Worm (Caenorhabditis elegans): ENCODE data around the gene Y54F10AL.1.

Y54F10AL.1 gene

DNA sequence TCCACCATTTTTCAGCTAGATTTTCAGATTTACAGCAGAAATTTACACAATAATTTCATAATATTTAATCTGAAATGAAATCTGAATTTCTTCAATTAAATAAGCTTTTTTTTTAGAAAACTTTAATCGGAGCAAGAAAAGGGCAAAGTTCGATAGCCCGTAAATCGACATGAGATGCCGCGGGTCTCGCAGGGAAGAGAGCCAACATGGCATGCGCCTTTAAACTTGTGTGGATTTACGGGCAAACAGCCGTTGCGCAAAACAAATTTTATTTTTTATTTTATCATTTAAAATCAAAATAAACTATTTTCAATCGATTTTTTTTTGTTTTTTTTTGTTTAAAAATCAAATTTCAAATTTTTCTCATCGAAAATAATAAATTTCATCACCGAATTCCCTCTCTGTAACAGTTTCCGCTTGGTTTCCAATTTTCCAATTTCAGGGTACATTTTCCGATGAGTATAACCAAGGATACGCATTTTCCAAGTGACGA, 41.2 kb downstream of the Y54F10AL.1 start, which contains the start of the genes Y54F10AM.15, rbc-2 and ndua-8 (continued):
- TF ChIP-seq nhr-23 (tag; optimal IDR thresholded peaks at IDR 0.05) (no peak), F13H6.1 (tag; optimal IDR thresholded peaks at IDR 0.05) (peak; percentile 87), nhr-12 (tag; optimal IDR thresholded peaks at IDR 0.05) (no peak), C34F6.9 (tag; optimal IDR thresholded peaks at IDR 0.05) (peak; percentile 97), nhr-25 (tag; optimal IDR thresholded peaks at IDR 0.05) (peak; percentile 92), peb-1 (tag; optimal IDR thresholded peaks at IDR 0.05) (no peak), R02D3.7 (tag; optimal IDR thresholded peaks at IDR 0.05) (peak; percentile 99), snpc-4 (tag; optimal IDR thresholded peaks at IDR 0.05) (peak; percentile 76), ZK546.5 (tag; optimal IDR thresholded peaks at IDR 0.05) (peak; percentile 67), nhr-10 (tag; optimal IDR thresholded peaks at IDR 0.05) (no peak), sem-4 (tag; optimal IDR thresholded peaks at IDR 0.05) (peak; percentile 77), egl-27 (tag; optimal IDR thresholded peaks at IDR 0.05) (peak; percentile 85), nhr-129 (tag; optimal IDR thresholded peaks at IDR 0.05) (peak; percentile 84), nhr-21 (tag; optimal IDR thresholded peaks at IDR 0.05) (peak; percentile 89), sma-3 (GFP tag; optimal IDR thresholded peaks at IDR 0.05) (peak; percentile 92), lin-11 (tag; optimal IDR thresholded peaks at IDR 0.05) (peak; percentile 79), skn-1 (tag; optimal IDR thresholded peaks at IDR 0.05) (peak; percentile 27), gmeb-1 (tag; optimal IDR thresholded peaks at IDR 0.05) (peak; percentile 91), nhr-77 (tag; optimal IDR thresholded peaks at IDR 0.05) (peak; percentile 54), aly-2 (tag; optimal IDR thresholded peaks at IDR 0.05) (no peak), ztf-1 (GFP tag; conservative IDR thresholded peaks at IDR 0.05) (no peak), mab-5 (tag; optimal IDR thresholded peaks at IDR 0.05) (peak; percentile 92), lin-13 (GFP tag; optimal IDR thresholded peaks at IDR 0.05) (peak; percentile 96), dmd-4 (tag; optimal IDR thresholded peaks at IDR 0.05) (peak; percentile 17)

DNA sequence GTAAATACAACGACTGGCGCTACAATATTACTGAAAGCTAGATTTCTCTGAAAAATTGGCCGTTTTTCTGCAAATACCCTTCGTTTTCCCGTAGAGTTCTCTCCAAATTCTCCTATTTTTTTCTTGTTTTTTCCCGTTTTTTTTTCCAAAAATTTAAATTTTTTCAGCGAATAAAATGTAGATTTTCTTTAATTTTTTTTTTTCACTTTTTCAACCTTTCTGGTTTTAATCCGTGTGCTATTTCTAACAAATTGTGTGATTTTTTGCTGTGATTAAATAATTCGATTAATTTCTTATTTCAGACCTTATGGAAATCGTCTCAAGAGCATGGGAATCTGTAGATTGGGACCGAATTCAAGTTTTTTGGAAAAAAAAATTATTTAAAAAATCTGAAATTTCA, 42.8 kb downstream of the Y54F10AL.1 start, which contains the start of gene cone-1:
Gene cone-1, plus strand, starts transcription at position 301 of the 400 bp plus-strand sequence.
- TF ChIP-seq ztf-11 (tag; optimal IDR thresholded peaks at IDR 0.05) (no peak), elt-3 (tag; optimal IDR thresholded peaks at IDR 0.05) (no peak), peb-1 (tag; optimal IDR thresholded peaks at IDR 0.05) (no peak), unc-39 (tag; optimal IDR thresholded peaks at IDR 0.05) (no peak), ceh-82 (tag; optimal IDR thresholded peaks at IDR 0.05) (no peak)

DNA sequence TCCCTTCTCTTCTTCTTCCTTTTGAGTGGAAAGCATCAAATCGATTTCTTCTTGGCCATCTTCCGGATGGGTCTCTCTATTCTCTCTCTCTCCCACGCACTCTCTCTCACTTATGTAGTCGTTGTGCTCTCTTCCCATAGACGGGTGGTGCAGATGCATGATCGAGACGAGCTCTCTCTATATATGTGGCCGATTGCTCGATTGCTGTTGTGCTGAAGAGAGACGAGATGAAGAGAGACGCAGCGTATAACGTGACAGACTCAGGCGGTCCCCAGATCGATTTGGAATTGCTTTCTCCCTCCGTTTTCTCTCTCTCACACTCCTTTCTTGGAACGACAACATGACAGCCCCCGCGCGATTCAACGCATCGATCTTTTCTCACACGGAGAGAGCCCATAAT, 45.2 kb downstream of the Y54F10AL.1 start:
- TF ChIP-seq crh-2 (tag; optimal IDR thresholded peaks at IDR 0.05): peak; percentile 43
- TF ChIP-seq R02D3.7 (tag; optimal IDR thresholded peaks at IDR 0.05): no peak
- TF ChIP-seq lin-11 (tag; optimal IDR thresholded peaks at IDR 0.05): peak; percentile 73
- TF ChIP-seq nhr-25 (tag; optimal IDR thresholded peaks at IDR 0.05): no peak
- peak; percentile 48 for TF ChIP-seq lin-13 (GFP tag; optimal IDR thresholded peaks at IDR 0.05)
- no peak for TF ChIP-seq nhr-6 (tag; optimal IDR thresholded peaks at IDR 0.05)
- no peak for TF ChIP-seq unc-39 (tag; optimal IDR thresholded peaks at IDR 0.05)
- TF ChIP-seq fos-1 (tag; optimal IDR thresholded peaks at IDR 0.05): no peak
- TF ChIP-seq nhr-10 (tag; optimal IDR thresholded peaks at IDR 0.05): no peak
- TF ChIP-seq peb-1 (tag; optimal IDR thresholded peaks at IDR 0.05): no peak
- TF ChIP-seq mdl-1 (tag; optimal IDR thresholded peaks at IDR 0.05): peak in 1 of 2 experiments; percentile 41
- TF ChIP-seq mab-5 (tag; optimal IDR thresholded peaks at IDR 0.05): peak; percentile 54
- no peak for TF ChIP-seq blmp-1 (tag; optimal IDR thresholded peaks at IDR 0.05; ENCODE audit: insufficient read depth)
- TF ChIP-seq nhr-129 (tag; optimal IDR thresholded peaks at IDR 0.05): peak; percentile 61
- no peak for TF ChIP-seq ztf-11 (tag; optimal IDR thresholded peaks at IDR 0.05)
- no peak for TF ChIP-seq skn-1 (tag; optimal IDR thresholded peaks at IDR 0.05)
- TF ChIP-seq C34F6.9 (tag; optimal IDR thresholded peaks at IDR 0.05): peak; percentile 87
- TF ChIP-seq alr-1 (tag; optimal IDR thresholded peaks at IDR 0.05): no peak
- peak; percentile 56 for TF ChIP-seq unc-55 (GFP tag; optimal IDR thresholded peaks at IDR 0.05)
- TF ChIP-seq zag-1 (tag; optimal IDR thresholded peaks at IDR 0.05): peak; percentile 69
- TF ChIP-seq sma-9 (GFP tag; optimal IDR thresholded peaks at IDR 0.05): no peak
- TF ChIP-seq sma-9 (tag; optimal IDR thresholded peaks at IDR 0.05): no peak
- TF ChIP-seq lsy-2 (tag; optimal IDR thresholded peaks at IDR 0.05): peak in 1 of 2 experiments; percentile 54
- TF ChIP-seq ceh-82 (tag; optimal IDR thresholded peaks at IDR 0.05): no peak
- no peak for TF ChIP-seq nhr-21 (tag; optimal IDR thresholded peaks at IDR 0.05)

Measured in whole organism, L2 larva.